Worm (Caenorhabditis elegans) whole organism, L2 larva: ENCODE results near the gene M02H5.8.

Experiments used
- F13H6.1 ChIP-seq: sonication (generic microtip); optimal IDR thresholded peaks from 2 replicates; lab custom pipeline; 2016; ENCODE audit warnings: missing genetic modification characterization, missing compliant biosample characterization
- Y55F3AM.14 ChIP-seq: fragments of 200-800 bp; sonication (Bioruptor generic); optimal IDR thresholded peaks from 2 replicates; lab custom pipeline; 2018; ENCODE audit warnings: mild to moderate bottlenecking, missing genetic modification characterization, missing compliant biosample characterization
- ama-1 ChIP-seq: fragments of 150-350 bp; optimal IDR thresholded peaks from 2 replicates; lab custom pipeline; 2018; ENCODE audit warnings: inconsistent platforms
- ceh-16 ChIP-seq: fragments of 150-350 bp; optimal IDR thresholded peaks from 2 replicates; lab custom pipeline; 2014; ENCODE audit warnings: missing biosample characterization, missing genetic modification characterization
- ceh-82 ChIP-seq: fragments of 150-350 bp; optimal IDR thresholded peaks from 2 replicates; lab custom pipeline; 2014; ENCODE audit warnings: missing biosample characterization, missing genetic modification characterization
- crh-2 ChIP-seq: sonication (generic microtip); optimal IDR thresholded peaks from 2 replicates; lab custom pipeline; 2017; ENCODE audit warnings: missing biosample characterization, missing genetic modification characterization
- egl-27 ChIP-seq: sonication (generic microtip); optimal IDR thresholded peaks from 3 replicates; lab custom pipeline; 2017; ENCODE audit warnings: missing biosample characterization, missing genetic modification reagents, missing genetic modification characterization
- elt-1 ChIP-seq: fragments of 150-350 bp; optimal IDR thresholded peaks from 2 replicates; lab custom pipeline; 2014; ENCODE audit warnings: missing biosample characterization, missing genetic modification characterization
- fos-1 ChIP-seq: fragments of 150-350 bp; optimal IDR thresholded peaks from 2 replicates; lab custom pipeline; 2014; ENCODE audit warnings: missing biosample characterization, missing genetic modification characterization
- gmeb-1 ChIP-seq: fragments of 150-350 bp; optimal IDR thresholded peaks from 2 replicates; lab custom pipeline; 2014; ENCODE audit warnings: missing biosample characterization, missing genetic modification characterization
- lin-11 ChIP-seq: fragments of 150-350 bp; sonication (generic microtip); optimal IDR thresholded peaks from 2 replicates; lab custom pipeline; 2014; ENCODE audit warnings: missing biosample characterization, missing genetic modification characterization, inconsistent platforms, mixed read lengths
- lin-13 ChIP-seq: fragments of 150-350 bp; optimal IDR thresholded peaks from 2 replicates; lab custom pipeline; 2014; ENCODE audit warnings: missing biosample characterization, missing genetic modification reagents, missing genetic modification characterization
- lin-39 ChIP-seq: fragments of 150-350 bp; optimal IDR thresholded peaks from 2 replicates; lab custom pipeline; 2014; ENCODE audit warnings: missing biosample characterization, missing genetic modification reagents, missing genetic modification characterization
- mab-5 ChIP-seq: fragments of 150-350 bp; optimal IDR thresholded peaks from 2 replicates; lab custom pipeline; 2014; ENCODE audit warnings: missing biosample characterization, missing genetic modification characterization
- nhr-10 ChIP-seq: sonication (generic microtip); optimal IDR thresholded peaks from 2 replicates; lab custom pipeline; 2017; ENCODE audit warnings: missing biosample characterization, missing genetic modification characterization
- nhr-12 ChIP-seq: fragments of 150-350 bp; optimal IDR thresholded peaks from 2 replicates; lab custom pipeline; 2014; ENCODE audit warnings: missing biosample characterization, missing genetic modification characterization
- nhr-23 ChIP-seq: fragments of 150-350 bp; optimal IDR thresholded peaks from 2 replicates; lab custom pipeline; 2014; ENCODE audit warnings: missing biosample characterization, missing genetic modification reagents, missing genetic modification characterization
- nhr-237 ChIP-seq: fragments of 150-350 bp; optimal IDR thresholded peaks from 2 replicates; lab custom pipeline; 2014; ENCODE audit warnings: missing biosample characterization, missing genetic modification characterization
- nhr-6 ChIP-seq: fragments of 150-350 bp; optimal IDR thresholded peaks from 2 replicates; lab custom pipeline; 2014; ENCODE audit warnings: missing biosample characterization, missing genetic modification characterization
- nhr-77 ChIP-seq: fragments of 150-350 bp; optimal IDR thresholded peaks from 2 replicates; lab custom pipeline; 2014; ENCODE audit warnings: missing biosample characterization, missing genetic modification characterization
- peb-1 ChIP-seq: fragments of 150-350 bp; optimal IDR thresholded peaks from 2 replicates; lab custom pipeline; 2014; ENCODE audit warnings: missing biosample characterization, missing genetic modification characterization
- sem-4 ChIP-seq: fragments of 150-350 bp; optimal IDR thresholded peaks from 2 replicates; lab custom pipeline; 2014; ENCODE audit warnings: missing biosample characterization, missing genetic modification reagents, missing genetic modification characterization
- skn-1 ChIP-seq: sonication (generic microtip); optimal IDR thresholded peaks from 2 replicates; lab custom pipeline; 2017; ENCODE audit warnings: missing biosample characterization, missing genetic modification characterization
- sma-3 ChIP-seq: sonication (generic microtip); optimal IDR thresholded peaks from 2 replicates; lab custom pipeline; 2016; ENCODE audit warnings: missing genetic modification reagents, missing genetic modification characterization, missing compliant biosample characterization
- sma-9 ChIP-seq, 2 experiments: fragments of 150-350 bp in 1 of 2; sonication (generic microtip) in 1 of 2; optimal IDR thresholded peaks; 2 replicates each; lab custom pipeline; 2014 to 2016; ENCODE audit warnings: missing genetic modification characterization in 2 of 2, mild to moderate bottlenecking in 1 of 2, missing biosample characterization in 1 of 2, missing compliant biosample characterization in 1 of 2, missing genetic modification reagents in 1 of 2, moderate library complexity in 1 of 2
- snpc-4 ChIP-seq: fragments of 150-350 bp; optimal IDR thresholded peaks from 2 replicates; lab custom pipeline; 2014; ENCODE audit warnings: missing biosample characterization, missing genetic modification characterization
- unc-39 ChIP-seq: fragments of 150-350 bp; optimal IDR thresholded peaks from 2 replicates; lab custom pipeline; 2014; ENCODE audit warnings: missing biosample characterization, missing genetic modification characterization
- unc-62 ChIP-seq: fragments of 150-350 bp; optimal IDR thresholded peaks from 2 replicates; lab custom pipeline; 2014; ENCODE audit warnings: missing biosample characterization, missing genetic modification reagents, missing genetic modification characterization
- zag-1 ChIP-seq: fragments of 150-350 bp; optimal IDR thresholded peaks from 2 replicates; lab custom pipeline; 2014; ENCODE audit warnings: missing biosample characterization, missing genetic modification characterization
- ztf-1 ChIP-seq: fragments of 200-800 bp; sonication (Bioruptor generic); conservative IDR thresholded peaks from 2 replicates; pipeline ENCODE4 v1.3.6; 2022; ENCODE audit warnings: missing genetic modification characterization, missing compliant biosample characterization
- ztf-11 ChIP-seq: sonication (generic microtip); optimal IDR thresholded peaks from 2 replicates; lab custom pipeline; 2017; ENCODE audit warnings: missing biosample characterization, missing genetic modification characterization
- ztf-4 ChIP-seq: fragments of 150-350 bp; optimal IDR thresholded peaks from 2 replicates; lab custom pipeline; 2014; ENCODE audit warnings: missing biosample characterization, missing genetic modification characterization

Gene M02H5.8

DNA sequence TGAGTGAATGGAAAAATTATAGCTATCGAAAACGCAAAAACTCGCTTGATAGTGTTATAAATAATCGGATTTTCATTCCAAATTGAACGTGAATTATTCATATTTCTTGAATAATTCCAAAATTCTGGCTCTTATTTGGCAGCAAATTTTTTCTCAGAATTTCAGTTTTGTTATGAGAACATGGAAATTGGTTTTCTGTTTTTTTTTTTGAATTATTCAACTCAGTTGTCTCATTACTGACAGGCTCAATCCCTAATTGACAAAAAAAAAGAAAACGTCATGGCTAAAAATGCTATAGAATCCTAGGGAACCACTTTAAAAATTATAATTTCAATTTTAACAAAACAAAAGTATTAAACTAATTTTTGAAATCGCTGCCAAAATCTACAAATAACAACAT, 651 bp upstream of the M02H5.8 start, which contains the start of gene srh-35:
Gene srh-35 (minus strand): TSS at position 101 of the 400 bp plus-strand sequence.
- TF ChIP-seq egl-27 (tag; lab: Kevin White, UChicago), result no peak
- no peak for TF ChIP-seq sem-4 (tag; lab: Kevin White, UChicago)
- no peak for TF ChIP-seq lin-39
- no peak for TF ChIP-seq mab-5 (tag; lab: Kevin White, UChicago)
- TF ChIP-seq unc-62, result no peak
- no peak for TF ChIP-seq skn-1 (tag; lab: Kevin White, UChicago)
- no peak for TF ChIP-seq lin-11 (tag; lab: Kevin White, UChicago)
- TF ChIP-seq elt-1, result no peak
- no peak for TF ChIP-seq sma-3 (GFP tag; lab: Kevin White, UChicago)
- TF ChIP-seq nhr-6 (tag; lab: Kevin White, UChicago), result no peak
- TF ChIP-seq zag-1, result no peak
- no peak for TF ChIP-seq lin-13 (GFP tag; lab: Kevin White, UChicago)
- no peak for TF ChIP-seq ceh-16
- no peak for TF ChIP-seq unc-39
- no peak for TF ChIP-seq gmeb-1 (tag; lab: Kevin White, UChicago)
- TF ChIP-seq nhr-12 (tag; lab: Kevin White, UChicago), result no peak
- no peak for TF ChIP-seq peb-1

DNA sequence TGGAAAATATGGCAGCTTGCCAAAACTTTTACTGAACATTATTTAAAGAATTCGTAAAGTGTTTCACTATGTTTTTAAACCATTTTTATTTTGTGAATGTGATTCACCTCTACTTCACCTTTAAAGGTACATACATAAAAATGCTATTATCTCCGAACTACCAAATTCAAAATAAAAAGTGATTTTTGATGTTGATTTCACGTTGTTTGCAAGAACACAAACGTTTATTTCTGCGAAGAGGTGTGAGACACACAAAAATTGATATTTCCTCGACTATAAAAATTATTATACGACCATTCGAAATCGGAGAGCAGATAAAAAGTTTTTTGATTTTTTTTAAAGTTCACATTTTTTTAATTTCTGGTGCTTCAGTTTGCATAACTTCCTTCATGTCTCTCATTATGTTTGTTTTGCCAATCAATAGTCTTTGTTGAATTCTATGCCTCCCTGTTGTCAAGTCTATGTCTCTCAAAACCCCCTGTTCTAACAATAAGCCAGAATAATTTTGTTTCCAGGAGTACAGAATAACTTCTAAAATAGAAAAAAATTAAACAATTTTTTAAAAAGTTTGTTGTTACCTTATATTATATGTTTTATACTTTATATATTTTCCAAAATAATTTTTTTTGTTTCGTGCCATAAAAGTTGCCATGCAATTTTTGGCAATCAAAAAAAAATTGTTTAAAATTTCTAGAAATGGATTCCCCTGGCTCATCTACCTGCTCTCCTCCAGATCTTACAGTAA, 1.1 kb downstream of the M02H5.8 start, which contains the start of gene nhr-123:
Gene nhr-123 (plus strand): TSS at position 695 of the 745 bp plus-strand sequence.
- peak; percentile 41 for TF ChIP-seq fos-1
- TF ChIP-seq gmeb-1 (tag; lab: Kevin White, UChicago), result no peak
- TF ChIP-seq lin-13 (GFP tag; lab: Kevin White, UChicago), result no peak

DNA sequence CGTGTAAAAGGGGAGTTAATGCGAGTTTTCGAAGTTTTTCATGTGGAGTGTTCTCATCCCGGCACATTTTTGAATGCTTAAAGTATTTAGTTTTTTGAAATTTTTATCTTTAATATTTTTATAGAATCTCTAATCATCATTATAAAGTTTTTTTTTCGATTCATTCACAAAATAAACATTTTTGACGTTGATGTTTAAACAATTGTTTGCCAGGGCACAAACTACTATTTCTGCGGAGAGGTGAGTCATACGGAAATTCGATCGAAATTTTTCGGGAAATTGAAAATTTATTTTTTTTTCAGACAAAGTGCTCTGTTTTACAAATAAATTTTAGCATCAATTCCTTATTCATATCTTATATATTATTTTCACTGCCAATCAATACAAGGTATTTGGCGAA, 3.8 kb downstream of the M02H5.8 start, which contains the start of gene nhr-98:
Gene nhr-98 (plus strand): TSS at position 301 of the 400 bp plus-strand sequence.
- no peak for TF ChIP-seq nhr-23 (tag; lab: Kevin White, UChicago)
- TF ChIP-seq sma-9 (GFP tag; optimal IDR thresholded peaks at IDR 0.05; lab: Kevin White, UChicago), result no peak
- no peak for TF ChIP-seq sma-9 (tag; optimal IDR thresholded peaks at IDR 0.05; lab: Kevin White, UChicago)

DNA sequence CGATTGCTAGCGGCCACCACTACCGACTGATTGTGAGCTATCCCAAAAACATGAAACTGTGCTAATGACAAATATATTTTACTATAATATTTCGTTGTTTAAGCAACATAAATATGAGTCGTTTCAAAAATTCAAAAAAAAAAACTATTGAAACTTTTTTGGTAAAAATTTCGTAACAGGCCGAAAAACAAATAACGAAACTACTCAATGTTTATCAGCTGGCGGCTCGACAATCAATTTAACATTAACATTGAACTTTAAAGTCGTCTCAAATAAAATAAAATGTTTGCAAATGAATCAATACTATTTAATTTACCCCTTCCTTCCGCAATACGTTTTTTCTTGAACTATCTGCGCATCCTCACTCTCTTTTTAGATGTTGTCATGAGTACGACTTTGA, 8.1 kb downstream of the M02H5.8 start:
- no peak for TF ChIP-seq lin-11 (tag; lab: Kevin White, UChicago)
- no peak for TF ChIP-seq nhr-77
- no peak for TF ChIP-seq Y55F3AM.14 (GFP tag; lab: Kevin White, UChicago)
- no peak for TF ChIP-seq skn-1 (tag; lab: Kevin White, UChicago)
- TF ChIP-seq sma-3 (GFP tag; lab: Kevin White, UChicago), result no peak
- no peak for TF ChIP-seq ztf-4 (tag; lab: Kevin White, UChicago)
- TF ChIP-seq snpc-4, result no peak
- TF ChIP-seq nhr-12 (tag; lab: Kevin White, UChicago), result no peak
- no peak for TF ChIP-seq ztf-11 (tag; lab: Kevin White, UChicago)
- no peak for TF ChIP-seq nhr-237 (tag; lab: Kevin White, UChicago)
- no peak for TF ChIP-seq lin-39
- no peak for TF ChIP-seq mab-5 (tag; lab: Kevin White, UChicago)
- no peak for TF ChIP-seq unc-39
- TF ChIP-seq ceh-82 (tag; lab: Kevin White, UChicago), result no peak
- no peak for TF ChIP-seq crh-2 (tag; lab: Kevin White, UChicago)
- no peak for TF ChIP-seq ztf-1 (GFP tag; lab: Robert Waterston, UW)

DNA sequence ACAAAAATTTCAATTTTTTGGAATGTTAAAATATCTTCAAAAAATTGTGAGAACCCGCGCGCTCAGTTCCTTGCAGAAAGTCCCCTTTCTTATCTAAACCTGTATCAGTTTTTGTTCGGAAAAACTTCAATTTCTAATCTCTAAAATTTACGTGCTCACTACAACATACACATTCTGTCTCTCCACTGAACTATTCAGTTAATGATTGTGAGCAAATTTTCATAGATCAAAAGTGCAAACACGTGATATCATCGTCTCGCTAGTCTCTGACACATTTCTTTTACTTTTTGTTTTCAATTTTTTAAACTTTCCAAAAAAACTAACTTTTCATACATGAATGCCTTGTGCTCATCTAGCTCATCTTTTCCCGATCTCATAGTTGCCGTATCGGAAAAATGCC, 9.7 kb downstream of the M02H5.8 start, which contains the start of gene nhr-203:
Gene nhr-203 (plus strand): TSS at position 332 of the 400 bp plus-strand sequence.
- TF ChIP-seq nhr-10 (tag; lab: Kevin White, UChicago), result no peak
- TF ChIP-seq gmeb-1 (tag; lab: Kevin White, UChicago), result peak; percentile 37
- no peak for TF ChIP-seq nhr-23 (tag; lab: Kevin White, UChicago)
- no peak for TF ChIP-seq peb-1
- TF ChIP-seq egl-27 (tag; lab: Kevin White, UChicago), result no peak
- no peak for TF ChIP-seq ztf-11 (tag; lab: Kevin White, UChicago)
- TF ChIP-seq fos-1, result peak; percentile 75
- peak; percentile 80 for TF ChIP-seq sma-9 (GFP tag; optimal IDR thresholded peaks at IDR 0.05; lab: Kevin White, UChicago)
- TF ChIP-seq sma-9 (tag; optimal IDR thresholded peaks at IDR 0.05; lab: Kevin White, UChicago), result no peak
- peak; percentile 45 for TF ChIP-seq crh-2 (tag; lab: Kevin White, UChicago)
- TF ChIP-seq F13H6.1 (tag; lab: Kevin White, UChicago), result peak; percentile 1
- peak; percentile 52 for TF ChIP-seq skn-1 (tag; lab: Kevin White, UChicago)
- no peak for TF ChIP-seq ama-1 (lab: Kevin White, UChicago)
